Worm (Caenorhabditis elegans) whole organism, L2 larva: ENCODE data around the gene cdh-8.

Experiments used
- elt-1 ChIP-seq: fragments of 150-350 bp; optimal IDR thresholded peaks from 2 replicates; lab custom pipeline; 2014; ENCODE audit warnings: missing biosample characterization, missing genetic modification characterization
- fos-1 ChIP-seq: fragments of 150-350 bp; optimal IDR thresholded peaks from 2 replicates; lab custom pipeline; 2014; ENCODE audit warnings: missing biosample characterization, missing genetic modification characterization
- ztf-4 ChIP-seq: fragments of 150-350 bp; optimal IDR thresholded peaks from 2 replicates; lab custom pipeline; 2014; ENCODE audit warnings: missing biosample characterization, missing genetic modification characterization

Gene cdh-8

DNA sequence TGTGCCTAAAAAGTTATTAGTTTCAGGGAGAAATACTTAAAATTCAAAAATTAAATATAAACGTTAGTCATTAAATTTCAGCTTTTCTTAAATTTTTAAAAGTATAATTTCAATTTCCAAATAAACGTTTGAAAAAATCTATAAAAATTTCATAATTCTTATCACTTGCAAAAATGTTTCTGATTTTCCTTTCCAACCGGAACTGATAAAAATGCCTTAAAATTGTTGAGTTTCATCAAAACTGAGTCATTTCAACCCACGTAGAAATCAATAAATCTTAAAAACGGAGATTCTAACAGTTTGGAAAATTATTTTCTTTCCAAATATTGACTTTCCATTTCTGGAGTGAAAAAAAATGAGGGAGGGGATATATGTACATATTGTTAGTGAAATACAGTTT lies 69.3 kb downstream of the cdh-8 start:
- TF ChIP-seq ztf-4 = no peak
- peak; percentile 96 for TF ChIP-seq fos-1 (tag; lab: Kevin White, UChicago)
- TF ChIP-seq elt-1 (tag; lab: Kevin White, UChicago) = no peak
